Worm (Caenorhabditis elegans): ENCODE results near the gene zip-8.

- TF ChIP-seq pha-4 (tag; optimal IDR thresholded peaks at IDR 0.05) = no peak
- TF ChIP-seq fkh-6 (tag; optimal IDR thresholded peaks at IDR 0.05) = no peak
- TF ChIP-seq ceh-34 (tag; optimal IDR thresholded peaks at IDR 0.05) = no peak
- no peak for TF ChIP-seq sox-2 (GFP tag; IDR thresholded peaks at IDR 0.05)
- TF ChIP-seq elt-2 (tag; optimal IDR thresholded peaks at IDR 0.05) = no peak
Observed at ce11 chrIII:6452683-6453082, 26.1 kb upstream of the zip-8 start.

Measured in whole organism, late embryonic.